Worm (Caenorhabditis elegans) whole organism, L4/young adult: Measurements from ENCODE around the gene Y46H3A.4.
A peak's percentile ranks its signal among the peaks of the same experiment; 100 is the strongest.

Experiments
- W03F9.2 ChIP-seq: fragments of 150-350 bp; optimal IDR thresholded peaks from 2 replicates; lab custom pipeline; 2014; ENCODE audit warnings: missing biosample characterization, missing genetic modification characterization
- him-1 ChIP-seq: sonication (generic microtip); optimal IDR thresholded peaks from 2 replicates; lab custom pipeline; 2016; ENCODE audit warnings: missing genotype, missing genetic modification reagents, missing genetic modification characterization, missing compliant biosample characterization

ce11 chrV:1804645-1805559 lies 6.0 kb downstream of the Y46H3A.4 start, which contains the start of the genes hsp-16.2 and hsp-16.41:
- TF ChIP-seq W03F9.2 (peak; percentile 6), him-1 (tag; lab: Kevin White, UChicago) (no peak)
